Worm (Caenorhabditis elegans) whole organism, L1 larva: Measurements from ENCODE around the gene srh-46.

Experiments used
- ama-1 ChIP-seq: fragments of 150-350 bp; optimal IDR thresholded peaks from 2 replicates; lab custom pipeline; 2014
- lin-15B ChIP-seq: fragments of 150-350 bp; sonication (generic microtip); optimal IDR thresholded peaks from 3 replicates; lab custom pipeline; 2014; ENCODE audit warnings: missing biosample characterization, missing genetic modification characterization
- unc-30 ChIP-seq: sonication (generic microtip); optimal IDR thresholded peaks from 2 replicates; lab custom pipeline; 2017; ENCODE audit warnings: missing biosample characterization, missing genetic modification characterization
- ztf-4 ChIP-seq: fragments of 150-350 bp; optimal IDR thresholded peaks from 2 replicates; lab custom pipeline; 2014; ENCODE audit warnings: missing biosample characterization, missing genetic modification characterization

- TF ChIP-seq ztf-4 (tag; lab: Kevin White, UChicago) (no peak), unc-30 (tag; lab: Kevin White, UChicago) (no peak), lin-15B (tag; lab: Kevin White, UChicago) (no peak), ama-1 (no peak)
Observed at ce11 chrV:11254980-11255379, 47.7 kb downstream of the srh-46 start, which contains the start of gene srsx-31.
